Fruit fly (Drosophila melanogaster) whole organism, embryonic: ENCODE results near the gene Rack1.

ENCODE experiments used
- Abd-B ChIP-seq: fragments of 200-800 bp; sonication (Bioruptor generic); optimal IDR thresholded peaks from 2 replicates; lab custom pipeline; 2018; ENCODE audit warnings: missing biosample characterization, mild to moderate bottlenecking, missing genetic modification characterization, moderate library complexity
- Awh ChIP-seq: fragments of 200-800 bp; sonication (Bioruptor generic); IDR thresholded peaks from 2 replicates; pipeline ENCODE4, ENCODE4 v1.3.6; 2022; ENCODE audit warnings: missing biosample characterization, missing genetic modification characterization
- Bgb ChIP-seq: fragments of 200-800 bp; sonication (Bioruptor generic); IDR thresholded peaks from 2 replicates; pipeline ENCODE4 v1.3.6; 2022; ENCODE audit warnings: missing biosample characterization, missing genetic modification characterization; ENCODE audit not compliant: partially characterized antibody
- BtbVII ChIP-seq: fragments of 200-800 bp; sonication (Bioruptor generic); optimal IDR thresholded peaks from 3 replicates; lab custom pipeline; 2017; ENCODE audit warnings: missing biosample characterization, mild to moderate bottlenecking, missing genetic modification characterization
- CG12071 ChIP-seq: fragments of 200-800 bp; sonication (Bioruptor generic); optimal IDR thresholded peaks from 3 replicates; lab custom pipeline; 2018; ENCODE audit warnings: missing biosample characterization, mild to moderate bottlenecking, missing genetic modification characterization
- CG12659 ChIP-seq: fragments of 200-800 bp; sonication (Bioruptor generic); optimal IDR thresholded peaks from 3 replicates; lab custom pipeline; 2017; ENCODE audit warnings: mild to moderate bottlenecking, missing biosample characterization, missing genetic modification reagents, missing genetic modification characterization
- CG13775 ChIP-seq: fragments of 200-800 bp; sonication (Bioruptor generic); optimal IDR thresholded peaks from 3 replicates; lab custom pipeline; 2017; ENCODE audit warnings: missing biosample characterization, mild to moderate bottlenecking, missing genetic modification characterization
- CG14050 ChIP-seq: fragments of 200-800 bp; sonication (Bioruptor generic); IDR thresholded peaks from 3 replicates; pipeline ENCODE4 v1.3.6; 2022; ENCODE audit warnings: missing biosample characterization, missing genetic modification characterization
- CG15011 ChIP-seq: fragments of 200-800 bp; sonication (Bioruptor generic); optimal IDR thresholded peaks from 3 replicates; lab custom pipeline; 2018; ENCODE audit warnings: missing biosample characterization, mild to moderate bottlenecking, missing genetic modification characterization
- CG1602 ChIP-seq: fragments of 200-800 bp; sonication (Bioruptor generic); optimal IDR thresholded peaks from 3 replicates; lab custom pipeline; 2016; ENCODE audit warnings: missing biosample characterization, missing genetic modification characterization
- CG17361 ChIP-seq: fragments of 200-800 bp; sonication (Bioruptor generic); IDR thresholded peaks from 3 replicates; pipeline ENCODE4 v1.3.6; 2022; ENCODE audit warnings: missing biosample characterization, missing genetic modification characterization
- CG18476 ChIP-seq: fragments of 200-800 bp; sonication (Bioruptor generic); optimal IDR thresholded peaks from 2 replicates; lab custom pipeline; 2016; ENCODE audit warnings: missing biosample characterization, mild to moderate bottlenecking, missing genetic modification characterization
- CG18599 ChIP-seq: fragments of 200-800 bp; sonication (Bioruptor generic); optimal IDR thresholded peaks from 3 replicates; lab custom pipeline; 2017; ENCODE audit warnings: missing biosample characterization, missing genetic modification characterization, mild to moderate bottlenecking, moderate library complexity, missing genetic modification reagents
- CG18619 ChIP-seq: fragments of 200-800 bp; sonication (Bioruptor generic); optimal IDR thresholded peaks from 3 replicates; lab custom pipeline; 2017; ENCODE audit warnings: missing biosample characterization, mild to moderate bottlenecking, missing genetic modification characterization
- CG2199 ChIP-seq: fragments of 200-800 bp; sonication (Bioruptor generic); IDR thresholded peaks from 3 replicates; pipeline ENCODE4 v1.3.6; 2022; ENCODE audit warnings: missing biosample characterization, missing genetic modification characterization
- CG30020 ChIP-seq: fragments of 200-800 bp; optimal IDR thresholded peaks from 2 replicates; lab custom pipeline; 2019; ENCODE audit warnings: missing biosample characterization, mild to moderate bottlenecking, missing genetic modification characterization, moderate library complexity
- CG33557 ChIP-seq: fragments of 200-800 bp; sonication (Bioruptor generic); optimal IDR thresholded peaks from 2 replicates; lab custom pipeline; 2019; ENCODE audit warnings: missing biosample characterization, mild to moderate bottlenecking, missing genetic modification characterization, moderate library complexity
- CG6654 ChIP-seq: fragments of 200-800 bp; sonication (Bioruptor generic); optimal IDR thresholded peaks from 2 replicates; lab custom pipeline; 2017; ENCODE audit warnings: missing biosample characterization, mild to moderate bottlenecking, missing genetic modification characterization
- CG6689 ChIP-seq: fragments of 200-800 bp; sonication (Bioruptor generic); IDR thresholded peaks from 2 replicates; pipeline ENCODE4 v1.3.6; 2022; ENCODE audit warnings: missing biosample characterization, missing genetic modification characterization
- CkIIα-i1 ChIP-seq: fragments of 200-800 bp; sonication (Bioruptor generic); IDR thresholded peaks from 2 replicates; pipeline ENCODE4 v1.3.6; 2022; ENCODE audit warnings: missing biosample characterization, missing genetic modification characterization
- Dad ChIP-seq: fragments of 200-800 bp; sonication (Bioruptor generic); optimal IDR thresholded peaks from 3 replicates; lab custom pipeline; 2016; ENCODE audit warnings: missing biosample characterization, missing genetic modification characterization
- Dek ChIP-seq: fragments of 200-800 bp; sonication (Bioruptor generic); optimal IDR thresholded peaks from 3 replicates; lab custom pipeline; 2019; ENCODE audit warnings: missing biosample characterization, mild to moderate bottlenecking, missing genetic modification characterization, moderate library complexity
- Drgx ChIP-seq: fragments of 200-800 bp; sonication (Bioruptor generic); IDR thresholded peaks from 2 replicates; pipeline ENCODE4 v1.3.6; 2022; ENCODE audit warnings: missing biosample characterization, missing genetic modification characterization
- Fer2 ChIP-seq: fragments of 200-800 bp; sonication (Bioruptor generic); optimal IDR thresholded peaks from 2 replicates; lab custom pipeline; 2018; ENCODE audit warnings: missing biosample characterization, mild to moderate bottlenecking, missing genetic modification characterization, moderate library complexity
- Gug ChIP-seq: fragments of 200-800 bp; sonication (Bioruptor generic); IDR thresholded peaks from 4 replicates; pipeline ENCODE4 v1.3.6; 2022; ENCODE audit warnings: missing biosample characterization, missing genetic modification characterization
- HLH3B ChIP-seq: fragments of 200-800 bp; sonication (Bioruptor generic); IDR thresholded peaks from 2 replicates; pipeline ENCODE4 v1.3.6; 2022; ENCODE audit warnings: missing biosample characterization, missing genetic modification characterization
- MESR4 ChIP-seq: fragments of 200-800 bp; sonication (Bioruptor generic); optimal IDR thresholded peaks from 2 replicates; lab custom pipeline; 2018; ENCODE audit warnings: missing biosample characterization, mild to moderate bottlenecking, missing genetic modification characterization, moderate library complexity
- Meics ChIP-seq: fragments of 200-800 bp; sonication (Bioruptor generic); optimal IDR thresholded peaks from 2 replicates; lab custom pipeline; 2017; ENCODE audit warnings: missing biosample characterization, mild to moderate bottlenecking, missing genetic modification characterization
- NK7.1 ChIP-seq: fragments of 200-800 bp; sonication (Bioruptor generic); optimal IDR thresholded peaks from 3 replicates; lab custom pipeline; 2016; ENCODE audit warnings: missing biosample characterization, missing genetic modification characterization
- Neu2 ChIP-seq: fragments of 200-800 bp; sonication (Bioruptor generic); optimal IDR thresholded peaks from 3 replicates; lab custom pipeline; 2016; ENCODE audit warnings: missing biosample characterization, missing genetic modification characterization, borderline replicate concordance
- Opbp ChIP-seq: fragments of 200-800 bp; sonication (Bioruptor generic); IDR thresholded peaks from 3 replicates; pipeline ENCODE4 v1.3.6; 2022; ENCODE audit warnings: missing biosample characterization, missing genetic modification characterization; ENCODE audit not compliant: partially characterized antibody
- Rx ChIP-seq: fragments of 200-800 bp; sonication (Bioruptor generic); IDR thresholded peaks from 2 replicates; pipeline ENCODE4 v1.3.6; 2022; ENCODE audit warnings: missing biosample characterization, missing genetic modification characterization
- ato ChIP-seq: fragments of 200-800 bp; sonication (Bioruptor generic); IDR thresholded peaks from 2 replicates; pipeline ENCODE4 v1.3.6; 2022; ENCODE audit warnings: missing biosample characterization, missing genetic modification characterization; ENCODE audit not compliant: partially characterized antibody
- az2 ChIP-seq: fragments of 200-800 bp; sonication (Bioruptor generic); optimal IDR thresholded peaks from 3 replicates; lab custom pipeline; 2016; ENCODE audit warnings: missing biosample characterization, missing genetic modification characterization
- bigmax ChIP-seq: fragments of 200-800 bp; sonication (Bioruptor generic); optimal IDR thresholded peaks from 2 replicates; lab custom pipeline; 2018; ENCODE audit warnings: missing biosample characterization, mild to moderate bottlenecking, missing genetic modification characterization
- ems ChIP-seq: fragments of 200-800 bp; sonication (Bioruptor generic); optimal IDR thresholded peaks from 3 replicates; lab custom pipeline; 2016; ENCODE audit warnings: missing biosample characterization, missing genetic modification characterization
- fd102C ChIP-seq: fragments of 200-800 bp; sonication (Bioruptor generic); optimal IDR thresholded peaks from 2 replicates; lab custom pipeline; 2018; ENCODE audit warnings: missing biosample characterization, mild to moderate bottlenecking, missing genetic modification characterization, moderate library complexity
- gro ChIP-seq: fragments of 200-800 bp; sonication (Bioruptor generic); optimal IDR thresholded peaks from 2 replicates; lab custom pipeline; 2016; ENCODE audit warnings: missing biosample characterization, missing genetic modification characterization
- kah ChIP-seq: fragments of 200-800 bp; sonication (Bioruptor generic); optimal IDR thresholded peaks from 2 replicates; lab custom pipeline; 2018; ENCODE audit warnings: missing biosample characterization, mild to moderate bottlenecking, missing genetic modification characterization
- lola ChIP-seq, 3 experiments: fragments of >200 bp in 2 of 3; fragments of 200-800 bp in 1 of 3; sonication (Bioruptor generic) in 1 of 3; optimal IDR thresholded peaks; 2 replicates each; lab custom pipeline; 2017 to 2019; ENCODE audit warnings: missing biosample characterization in 3 of 3, missing genetic modification characterization in 3 of 3, mild to moderate bottlenecking in 1 of 3, moderate library complexity in 1 of 3
- luna ChIP-seq: fragments of 200-800 bp; sonication (Bioruptor generic); optimal IDR thresholded peaks from 2 replicates; lab custom pipeline; 2016; ENCODE audit warnings: missing biosample characterization, missing genetic modification characterization
- mld ChIP-seq: fragments of 200-800 bp; sonication (Bioruptor generic); IDR thresholded peaks from 3 replicates; pipeline ENCODE4 v1.3.6; 2022; ENCODE audit warnings: missing biosample characterization, missing genetic modification characterization; ENCODE audit not compliant: partially characterized antibody
- pb ChIP-seq: fragments of 200-800 bp; sonication (Bioruptor generic); optimal IDR thresholded peaks from 3 replicates; lab custom pipeline; 2016; ENCODE audit warnings: missing biosample characterization, missing genetic modification characterization
- pho ChIP-seq: fragments of 200-800 bp; sonication (Bioruptor generic); optimal IDR thresholded peaks from 2 replicates; lab custom pipeline; 2016; ENCODE audit warnings: missing biosample characterization, missing genetic modification characterization
- sens-2 ChIP-seq: fragments of 200-800 bp; sonication (Bioruptor generic); IDR thresholded peaks from 2 replicates; pipeline ENCODE4 v1.3.6; 2022; ENCODE audit warnings: missing biosample characterization, missing genetic modification characterization
- sisA ChIP-seq: fragments of 200-800 bp; sonication (Bioruptor generic); IDR thresholded peaks from 2 replicates; pipeline ENCODE4 v1.3.6; 2022; ENCODE audit warnings: missing biosample characterization, missing genetic modification characterization
- stc ChIP-seq: fragments of 200-800 bp; sonication (Bioruptor generic); IDR thresholded peaks from 2 replicates; pipeline ENCODE4 v1.3.6; 2022; ENCODE audit warnings: missing biosample characterization, missing genetic modification characterization
- ttk ChIP-seq: fragments of 200-800 bp; sonication (Bioruptor generic); IDR thresholded peaks from 2 replicates; pipeline ENCODE4 v2.1.2; 2022; ENCODE audit warnings: missing biosample characterization, missing genetic modification characterization
- vnd ChIP-seq: fragments of 200-800 bp; sonication (Bioruptor generic); IDR thresholded peaks from 3 replicates; pipeline ENCODE4 v1.3.6; 2022; ENCODE audit warnings: missing biosample characterization, missing genetic modification characterization; ENCODE audit not compliant: partially characterized antibody

Rack1 gene

DNA sequence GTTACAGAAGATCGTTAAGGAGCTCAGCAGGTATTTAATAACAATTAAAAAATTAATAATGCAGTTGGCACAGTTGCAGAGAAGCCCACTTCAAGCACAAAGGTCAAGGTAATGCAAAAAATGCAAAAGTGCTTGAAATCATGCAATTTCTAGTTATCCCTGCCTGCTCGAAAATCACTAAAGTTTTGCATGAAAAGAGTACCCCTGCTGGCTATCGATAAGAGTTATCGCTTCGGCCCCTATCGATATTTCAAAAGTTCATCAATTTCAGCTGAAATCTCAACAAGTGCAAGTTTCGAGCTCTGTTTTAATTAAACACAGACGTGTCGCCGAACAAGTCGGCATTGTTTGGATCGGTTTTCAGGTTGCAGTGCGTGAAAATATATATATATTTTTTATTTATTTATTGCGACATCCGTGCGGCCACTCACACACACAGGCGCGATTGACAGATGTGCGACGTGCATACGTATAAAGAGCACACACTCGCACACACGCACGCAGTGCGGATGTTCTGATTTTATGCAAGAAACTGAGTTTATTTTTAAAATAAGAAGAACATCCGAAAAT, 5.8 kb downstream of the Rack1 start (continued):
- TF ChIP-seq stc (GFP tag; lab: Robert Waterston, UW), result peak; percentile 48; the same call in 1 of the 2 replicates
- peak; percentile 68 for TF ChIP-seq Meics (GFP tag; lab: Kevin White, UChicago)
- TF ChIP-seq mld (GFP tag; lab: Robert Waterston, UW), result peak; percentile 76; the same call in 2 of the 3 replicates
- TF ChIP-seq luna (GFP tag; lab: Kevin White, UChicago), result no peak
- TF ChIP-seq CkIIα-i1 (GFP tag; lab: Robert Waterston, UW), result no peak
- peak; percentile 72 for TF ChIP-seq Dad (GFP tag; lab: Kevin White, UChicago)
- peak; percentile 15 for TF ChIP-seq CG18476 (GFP tag; lab: Kevin White, UChicago)
- peak; percentile 2 for TF ChIP-seq CG33557
- peak; percentile 73 for TF ChIP-seq CG18599 (GFP tag; lab: Kevin White, UChicago)
- peak; percentile 88 for TF ChIP-seq Bgb (GFP tag; lab: Robert Waterston, UW)
- no peak for TF ChIP-seq fd102C (GFP tag; lab: Kevin White, UChicago)
- no peak for TF ChIP-seq CG14050
- 0 out of 3 replicates have a peak, but pooled peaks have one; percentile 14 for TF ChIP-seq CG2199 (GFP tag; lab: Robert Waterston, UW)
- peak; percentile 43 for TF ChIP-seq Fer2 (tag; lab: Kevin White, UChicago)
- TF ChIP-seq Drgx (GFP tag; lab: Robert Waterston, UW), result peak; percentile 15; the same call in 1 of the 2 replicates
- peak; percentile 68 for TF ChIP-seq kah (GFP tag; lab: Kevin White, UChicago)
- TF ChIP-seq vnd (GFP tag; lab: Robert Waterston, UW), result peak; percentile 79
- peak; percentile 34 for TF ChIP-seq Dek (tag; lab: Kevin White, UChicago)
- TF ChIP-seq ato, result peak; percentile 84
- TF ChIP-seq CG13775 (GFP tag; lab: Kevin White, UChicago), result peak; percentile 82
- peak; percentile 40 for TF ChIP-seq pb (GFP tag; lab: Kevin White, UChicago)
- TF ChIP-seq sisA (GFP tag; lab: Robert Waterston, UW), result no peak
- TF ChIP-seq CG6689, result 0 out of 2 replicates have a peak, but pooled peaks have one; percentile 38
- TF ChIP-seq Rx (GFP tag; lab: Robert Waterston, UW), result no peak
- TF ChIP-seq Awh (GFP tag; lab: Robert Waterston, UW), result no peak
- TF ChIP-seq lola (GFP tag; optimal IDR thresholded peaks at IDR 0.05; lab: Kevin White, UChicago), result peak in 1 of 3 experiments; percentile 47
- TF ChIP-seq BtbVII (GFP tag; lab: Kevin White, UChicago), result peak; percentile 23
- TF ChIP-seq CG17361 (GFP tag; lab: Robert Waterston, UW), result peak; percentile 69
- TF ChIP-seq gro (GFP tag; lab: Kevin White, UChicago), result peak; percentile 63
- TF ChIP-seq Abd-B (GFP tag; lab: Kevin White, UChicago), result peak; percentile 50
- TF ChIP-seq Neu2 (GFP tag; lab: Kevin White, UChicago), result no peak
- TF ChIP-seq CG12659 (GFP tag; lab: Kevin White, UChicago), result peak; percentile 54
- TF ChIP-seq CG12071 (GFP tag; lab: Kevin White, UChicago), result no peak
- TF ChIP-seq sens-2 (GFP tag; lab: Robert Waterston, UW), result 0 out of 2 replicates have a peak, but pooled peaks have one; percentile 9
- peak; percentile 31; the same call in 1 of the 4 replicates for TF ChIP-seq Gug (GFP tag; lab: Robert Waterston, UW)
- no peak for TF ChIP-seq CG1602 (GFP tag; lab: Kevin White, UChicago)
- TF ChIP-seq bigmax (GFP tag; lab: Kevin White, UChicago), result peak; percentile 9
- peak; percentile 80 for TF ChIP-seq MESR4 (GFP tag; lab: Kevin White, UChicago)
- peak; percentile 73 for TF ChIP-seq ems (GFP tag; lab: Kevin White, UChicago)
- TF ChIP-seq CG30020 (tag; lab: Kevin White, UChicago), result peak; percentile 43
- peak; percentile 34 for TF ChIP-seq pho (GFP tag; lab: Kevin White, UChicago)
- peak; percentile 36 for TF ChIP-seq NK7.1 (GFP tag; lab: Kevin White, UChicago)
- no peak for TF ChIP-seq CG15011 (GFP tag; lab: Kevin White, UChicago)
- TF ChIP-seq az2 (GFP tag; lab: Kevin White, UChicago), result peak; percentile 32
- TF ChIP-seq HLH3B, result 0 out of 2 replicates have a peak, but pooled peaks have one; percentile 48
- peak; percentile 52; the same call in 1 of the 2 replicates for TF ChIP-seq ttk (GFP tag; lab: Robert Waterston, UW)
- TF ChIP-seq CG6654, result no peak
- no peak for TF ChIP-seq CG18619 (GFP tag; lab: Kevin White, UChicago)
- peak; percentile 86 for TF ChIP-seq Opbp (GFP tag; lab: Robert Waterston, UW)
